Worm (Caenorhabditis elegans): ENCODE measurements around the gene F42H10.6.

ce11 chrIII:8443557-8444131 lies 36.6 kb downstream of the F42H10.6 start, which contains the start of gene ufbp-1:
- TF ChIP-seq hnd-1 (tag; optimal IDR thresholded peaks at IDR 0.05) (no peak), tbx-11 (GFP tag; IDR thresholded peaks at IDR 0.05) (no peak), B0310.2 (tag; optimal IDR thresholded peaks at IDR 0.05) (no peak), hmg-4 (GFP tag; optimal IDR thresholded peaks at IDR 0.05) (no peak), aly-1 (tag; optimal IDR thresholded peaks at IDR 0.05) (no peak), ama-1 (optimal IDR thresholded peaks at IDR 0.05) (no peak)
